Fruit fly (Drosophila melanogaster) whole organism, embryonic: ENCODE measurements around the gene Nf-YC.

ENCODE experiments used
- ATbp ChIP-seq: fragments of 200-800 bp; sonication (Bioruptor generic); optimal IDR thresholded peaks from 2 replicates; lab custom pipeline; 2017; ENCODE audit warnings: missing biosample characterization, mild to moderate bottlenecking, missing genetic modification characterization, missing genetic modification reagents
- Adf1 ChIP-seq: fragments of 200-800 bp; sonication (Bioruptor generic); IDR thresholded peaks from 2 replicates; pipeline ENCODE4 v1.3.6; 2022; ENCODE audit warnings: missing biosample characterization, missing genetic modification characterization
- Blimp-1 ChIP-seq: fragments of 200-800 bp; sonication (Bioruptor generic); optimal IDR thresholded peaks from 3 replicates; lab custom pipeline; 2018; ENCODE audit warnings: missing biosample characterization, missing genetic modification characterization, mild to moderate bottlenecking, moderate library complexity, missing genetic modification reagents
- Bteb2 ChIP-seq: fragments of 200-800 bp; sonication (Bioruptor generic); optimal IDR thresholded peaks from 2 replicates; lab custom pipeline; 2016; ENCODE audit warnings: missing biosample characterization, missing genetic modification characterization
- CG10209 ChIP-seq: fragments of 200-800 bp; sonication (Bioruptor generic); optimal IDR thresholded peaks from 3 replicates; lab custom pipeline; 2017; ENCODE audit warnings: missing biosample characterization, mild to moderate bottlenecking, missing genetic modification characterization, missing genetic modification reagents
- CG10366 ChIP-seq: fragments of 200-800 bp; sonication (Bioruptor generic); IDR thresholded peaks from 2 replicates; pipeline ENCODE4 v1.3.6; 2022; ENCODE audit warnings: missing biosample characterization, missing genetic modification characterization
- CG11093 ChIP-seq: fragments of 200-800 bp; sonication (Bioruptor generic); IDR thresholded peaks from 3 replicates; pipeline ENCODE4 v1.3.6; 2022; ENCODE audit warnings: missing biosample characterization, missing genetic modification characterization
- CG11695 ChIP-seq: fragments of 200-800 bp; sonication (Bioruptor generic); IDR thresholded peaks from 3 replicates; pipeline ENCODE4 v1.3.6; 2022; ENCODE audit warnings: missing biosample characterization, missing genetic modification characterization
- CG12071 ChIP-seq: fragments of 200-800 bp; sonication (Bioruptor generic); optimal IDR thresholded peaks from 3 replicates; lab custom pipeline; 2018; ENCODE audit warnings: missing biosample characterization, mild to moderate bottlenecking, missing genetic modification characterization
- CG12299 ChIP-seq: fragments of 200-800 bp; sonication (Bioruptor generic); optimal IDR thresholded peaks from 2 replicates; lab custom pipeline; 2018; ENCODE audit warnings: missing biosample characterization, mild to moderate bottlenecking, missing genetic modification characterization
- CG12744 ChIP-seq: fragments of 200-800 bp; sonication (Bioruptor generic); optimal IDR thresholded peaks from 2 replicates; lab custom pipeline; 2016; ENCODE audit warnings: missing biosample characterization, missing genetic modification characterization
- CG18619 ChIP-seq: fragments of 200-800 bp; sonication (Bioruptor generic); optimal IDR thresholded peaks from 3 replicates; lab custom pipeline; 2017; ENCODE audit warnings: missing biosample characterization, mild to moderate bottlenecking, missing genetic modification characterization
- CG30020 ChIP-seq: fragments of 200-800 bp; optimal IDR thresholded peaks from 2 replicates; lab custom pipeline; 2019; ENCODE audit warnings: missing biosample characterization, mild to moderate bottlenecking, missing genetic modification characterization, moderate library complexity
- CG4360 ChIP-seq: fragments of 200-800 bp; sonication (Bioruptor generic); IDR thresholded peaks from 2 replicates; pipeline ENCODE4 v1.3.6; 2022; ENCODE audit warnings: missing biosample characterization, missing genetic modification characterization
- CG4424 ChIP-seq: fragments of 200-800 bp; sonication (Bioruptor generic); optimal IDR thresholded peaks from 3 replicates; lab custom pipeline; 2016; ENCODE audit warnings: missing biosample characterization, missing genetic modification characterization
- CG6683 ChIP-seq: fragments of 200-800 bp; sonication (Bioruptor generic); optimal IDR thresholded peaks from 2 replicates; lab custom pipeline; 2017; ENCODE audit warnings: missing biosample characterization, mild to moderate bottlenecking, missing genetic modification characterization, missing genetic modification reagents
- CG7372 ChIP-seq: fragments of 200-800 bp; sonication (Bioruptor generic); IDR thresholded peaks from 2 replicates; pipeline ENCODE4 v1.3.6; 2022; ENCODE audit warnings: missing biosample characterization, missing genetic modification characterization
- CHES-1-like ChIP-seq: fragments of 200-800 bp; sonication (Bioruptor generic); optimal IDR thresholded peaks from 2 replicates; lab custom pipeline; 2016; ENCODE audit warnings: missing biosample characterization, missing genetic modification characterization
- Dek ChIP-seq: fragments of 200-800 bp; sonication (Bioruptor generic); optimal IDR thresholded peaks from 3 replicates; lab custom pipeline; 2019; ENCODE audit warnings: missing biosample characterization, mild to moderate bottlenecking, missing genetic modification characterization, moderate library complexity
- Dip3 ChIP-seq: fragments of 200-800 bp; sonication (Bioruptor generic); optimal IDR thresholded peaks from 3 replicates; lab custom pipeline; 2016; ENCODE audit warnings: missing biosample characterization, missing genetic modification characterization
- Dll ChIP-seq: fragments of 200-800 bp; sonication (Bioruptor generic); IDR thresholded peaks from 4 replicates; pipeline ENCODE4 v1.3.6; 2022; ENCODE audit warnings: missing biosample characterization, missing genetic modification characterization; ENCODE audit not compliant: partially characterized antibody
- Max ChIP-seq: fragments of 200-800 bp; sonication (Bioruptor generic); optimal IDR thresholded peaks from 2 replicates; lab custom pipeline; 2016; ENCODE audit warnings: missing biosample characterization, mild to moderate bottlenecking, missing genetic modification characterization
- Mrtf ChIP-seq: fragments of 200-800 bp; sonication (Bioruptor generic); IDR thresholded peaks from 3 replicates; pipeline ENCODE4 v1.3.6; 2022; ENCODE audit warnings: missing biosample characterization, missing genetic modification characterization
- Sry-δ ChIP-seq: fragments of 200-800 bp; sonication (Bioruptor generic); optimal IDR thresholded peaks from 2 replicates; lab custom pipeline; 2016; ENCODE audit warnings: missing biosample characterization, missing genetic modification characterization
- Xbp1 ChIP-seq: fragments of 200-800 bp; sonication (Bioruptor generic); optimal IDR thresholded peaks from 3 replicates; lab custom pipeline; 2016; ENCODE audit warnings: missing biosample characterization, mild to moderate bottlenecking, missing genetic modification characterization
- al ChIP-seq: fragments of 200-800 bp; sonication (Bioruptor generic); IDR thresholded peaks from 2 replicates; pipeline ENCODE4 v1.3.6; 2022; ENCODE audit warnings: missing biosample characterization, missing genetic modification characterization
- ap ChIP-seq: fragments of 200-800 bp; sonication (Bioruptor generic); IDR thresholded peaks from 2 replicates; pipeline ENCODE4 v1.3.6; 2022; ENCODE audit warnings: missing biosample characterization, missing genetic modification characterization
- ato ChIP-seq: fragments of 200-800 bp; sonication (Bioruptor generic); IDR thresholded peaks from 2 replicates; pipeline ENCODE4 v1.3.6; 2022; ENCODE audit warnings: missing biosample characterization, missing genetic modification characterization; ENCODE audit not compliant: partially characterized antibody
- bcd ChIP-seq: fragments of 200-800 bp; sonication (Bioruptor generic); optimal IDR thresholded peaks from 2 replicates; lab custom pipeline; 2017; ENCODE audit warnings: missing biosample characterization, mild to moderate bottlenecking, missing genetic modification characterization
- btn ChIP-seq: fragments of 200-800 bp; sonication (Bioruptor generic); optimal IDR thresholded peaks from 2 replicates; lab custom pipeline; 2016; ENCODE audit warnings: missing biosample characterization, missing genetic modification characterization
- cato ChIP-seq: fragments of 200-800 bp; sonication (Bioruptor generic); optimal IDR thresholded peaks from 2 replicates; lab custom pipeline; 2016; ENCODE audit warnings: missing biosample characterization, missing genetic modification characterization, borderline replicate concordance
- chn ChIP-seq: fragments of 200-800 bp; sonication (Bioruptor generic); optimal IDR thresholded peaks from 2 replicates; lab custom pipeline; 2016; ENCODE audit warnings: missing biosample characterization, missing genetic modification characterization
- ci ChIP-seq: fragments of 200-800 bp; sonication (Bioruptor generic); IDR thresholded peaks from 3 replicates; pipeline ENCODE4 v1.3.6; 2022; ENCODE audit warnings: missing biosample characterization, missing genetic modification characterization
- corto ChIP-seq: fragments of 200-800 bp; sonication (Bioruptor generic); optimal IDR thresholded peaks from 2 replicates; lab custom pipeline; 2016; ENCODE audit warnings: missing biosample characterization, mild to moderate bottlenecking, missing genetic modification characterization, moderate library complexity
- dpn ChIP-seq, 2 experiments: fragments of 200-800 bp; sonication (Bioruptor generic); optimal IDR thresholded peaks; 3 replicates each; lab custom pipeline; 2016; ENCODE audit warnings: missing biosample characterization in 2 of 2, missing genetic modification characterization in 2 of 2
- fd3F ChIP-seq: fragments of 200-800 bp; sonication (Bioruptor generic); optimal IDR thresholded peaks from 2 replicates; lab custom pipeline; 2018; ENCODE audit warnings: missing biosample characterization, mild to moderate bottlenecking, missing genetic modification characterization, moderate library complexity
- gcm2 ChIP-seq: fragments of 200-800 bp; sonication (Bioruptor generic); optimal IDR thresholded peaks from 2 replicates; lab custom pipeline; 2016; ENCODE audit warnings: missing biosample characterization, missing genetic modification characterization
- grau ChIP-seq: fragments of 200-800 bp; optimal IDR thresholded peaks from 3 replicates; lab custom pipeline; 2019; ENCODE audit warnings: missing biosample characterization, mild to moderate bottlenecking, missing genetic modification characterization, moderate library complexity
- gt ChIP-seq: fragments of 200-800 bp; sonication (Bioruptor generic); IDR thresholded peaks from 2 replicates; pipeline ENCODE4 v1.3.6; 2022; ENCODE audit warnings: missing biosample characterization, missing genetic modification characterization
- lmd ChIP-seq: fragments of 200-800 bp; sonication (Bioruptor generic); IDR thresholded peaks from 2 replicates; pipeline ENCODE4 v1.3.6; 2022; ENCODE audit warnings: missing biosample characterization, missing genetic modification characterization
- luna ChIP-seq: fragments of 200-800 bp; sonication (Bioruptor generic); optimal IDR thresholded peaks from 2 replicates; lab custom pipeline; 2016; ENCODE audit warnings: missing biosample characterization, missing genetic modification characterization
- mld ChIP-seq: fragments of 200-800 bp; sonication (Bioruptor generic); IDR thresholded peaks from 3 replicates; pipeline ENCODE4 v1.3.6; 2022; ENCODE audit warnings: missing biosample characterization, missing genetic modification characterization; ENCODE audit not compliant: partially characterized antibody
- odd ChIP-seq: fragments of 200-800 bp; sonication (Bioruptor generic); optimal IDR thresholded peaks from 2 replicates; lab custom pipeline; 2017; ENCODE audit warnings: missing biosample characterization, mild to moderate bottlenecking, missing genetic modification characterization
- run ChIP-seq: fragments of 200-800 bp; sonication (Bioruptor generic); optimal IDR thresholded peaks from 3 replicates; lab custom pipeline; 2018; ENCODE audit warnings: missing biosample characterization, mild to moderate bottlenecking, missing genetic modification characterization
- shn ChIP-seq: fragments of 200-800 bp; sonication (Bioruptor generic); optimal IDR thresholded peaks from 3 replicates; lab custom pipeline; 2016; ENCODE audit warnings: missing biosample characterization, missing genetic modification characterization
- sr ChIP-seq: fragments of 200-800 bp; sonication (Bioruptor generic); IDR thresholded peaks from 3 replicates; pipeline ENCODE4 v1.3.6; 2022; ENCODE audit warnings: missing biosample characterization, missing genetic modification characterization
- stc ChIP-seq: fragments of 200-800 bp; sonication (Bioruptor generic); IDR thresholded peaks from 2 replicates; pipeline ENCODE4 v1.3.6; 2022; ENCODE audit warnings: missing biosample characterization, missing genetic modification characterization
- tin ChIP-seq: fragments of 200-800 bp; sonication (Bioruptor generic); optimal IDR thresholded peaks from 3 replicates; lab custom pipeline; 2016; ENCODE audit warnings: missing biosample characterization, missing genetic modification characterization
- wdn ChIP-seq: fragments of 200-800 bp; sonication (Bioruptor generic); IDR thresholded peaks from 2 replicates; pipeline ENCODE4 v1.3.6; 2022; ENCODE audit warnings: missing biosample characterization, missing genetic modification characterization

Gene Nf-YC

DNA sequence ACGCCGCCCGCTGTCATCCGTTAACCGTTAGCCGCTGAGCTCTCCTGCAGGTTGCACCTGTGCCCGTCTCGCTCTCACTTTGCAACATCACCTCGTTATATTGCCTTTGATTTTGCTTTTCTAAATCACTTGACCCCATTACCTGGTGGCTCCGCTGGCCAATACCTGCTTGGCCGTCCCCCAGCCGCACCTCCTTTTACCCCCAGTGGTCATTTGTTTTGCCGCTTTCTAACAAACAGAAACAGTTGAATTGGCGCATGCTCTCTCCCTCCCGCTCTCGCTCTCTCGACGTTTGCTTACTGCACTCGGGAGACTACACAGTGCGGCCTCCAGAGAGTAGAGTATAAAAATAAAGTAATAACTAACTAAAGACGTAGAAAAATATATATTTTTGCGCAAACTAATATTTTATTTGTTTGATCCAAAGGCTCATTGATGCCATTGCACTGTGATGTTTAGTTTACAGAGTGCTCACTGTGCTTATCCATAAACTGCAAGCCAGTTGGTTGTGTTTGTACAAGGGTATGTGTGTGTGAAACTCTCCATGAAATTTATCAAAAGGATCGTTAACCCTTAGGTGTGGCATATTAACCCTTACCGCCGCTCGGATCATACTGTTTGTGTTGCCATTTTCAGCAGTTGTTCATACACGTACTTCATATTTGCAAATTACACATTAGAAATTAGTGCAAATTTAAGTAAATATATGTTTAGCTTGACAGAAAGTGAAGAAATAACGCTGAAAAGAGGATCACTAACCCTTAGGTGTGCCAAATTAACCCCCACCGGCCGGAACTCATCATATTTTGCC, 16.0 kb downstream of the Nf-YC start (continued):
- TF ChIP-seq CG11093 (GFP tag; lab: Robert Waterston, UW) (peak; percentile 80; the same call in 2 of the 3 replicates), al (GFP tag; lab: Robert Waterston, UW) (peak; percentile 76; the same call in 1 of the 2 replicates), Sry-δ (GFP tag; lab: Kevin White, UChicago) (peak; percentile 2), CG18619 (GFP tag; lab: Kevin White, UChicago) (peak; percentile 65), Max (peak; percentile 71), CG10366 (GFP tag; lab: Robert Waterston, UW) (peak; percentile 89), CG11695 (GFP tag; lab: Robert Waterston, UW) (peak; percentile 79), Mrtf (GFP tag; lab: Robert Waterston, UW) (peak; percentile 81), btn (GFP tag; lab: Kevin White, UChicago) (no peak), ci (GFP tag; lab: Robert Waterston, UW) (peak; percentile 97), CG12071 (GFP tag; lab: Kevin White, UChicago) (peak; percentile 72), corto (GFP tag; lab: Kevin White, UChicago) (peak; percentile 93), CG4360 (GFP tag; lab: Robert Waterston, UW) (peak; percentile 55), cato (GFP tag; lab: Kevin White, UChicago) (peak; percentile 30), CHES-1-like (GFP tag; lab: Kevin White, UChicago) (peak; percentile 61), stc (GFP tag; lab: Robert Waterston, UW) (peak; percentile 91), CG12744 (GFP tag; lab: Kevin White, UChicago) (peak; percentile 69), ATbp (GFP tag; lab: Kevin White, UChicago) (peak; percentile 80), lmd (GFP tag; lab: Robert Waterston, UW) (peak; percentile 81), run (tag; lab: Kevin White, UChicago) (peak; percentile 33), shn (peak; percentile 36), chn (GFP tag; lab: Kevin White, UChicago) (peak; percentile 84), luna (GFP tag; lab: Kevin White, UChicago) (no peak), Dll (GFP tag; lab: Robert Waterston, UW) (no peak), tin (GFP tag; lab: Kevin White, UChicago) (peak; percentile 64), Dip3 (GFP tag; lab: Kevin White, UChicago) (peak; percentile 82), CG10209 (GFP tag; lab: Kevin White, UChicago) (peak; percentile 79), gcm2 (no peak), wdn (GFP tag; lab: Robert Waterston, UW) (peak; percentile 48; the same call in 1 of the 2 replicates), bcd (GFP tag; lab: Kevin White, UChicago) (no peak), dpn (GFP tag; optimal IDR thresholded peaks at IDR 0.05; lab: Kevin White, UChicago) (peak; percentile 48 to 81), Blimp-1 (no peak), CG6683 (GFP tag; lab: Kevin White, UChicago) (peak; percentile 33), Bteb2 (GFP tag; lab: Kevin White, UChicago) (peak; percentile 75), mld (no peak), sr (GFP tag; lab: Robert Waterston, UW) (peak; percentile 50; the same call in 1 of the 3 replicates), Adf1 (peak; percentile 46; the same call in 1 of the 2 replicates), fd3F (GFP tag; lab: Kevin White, UChicago) (peak; percentile 18), CG12299 (tag; lab: Kevin White, UChicago) (peak; percentile 41), ap (peak; percentile 78), Dek (tag; lab: Kevin White, UChicago) (peak; percentile 51), odd (GFP tag; lab: Kevin White, UChicago) (no peak), CG4424 (GFP tag; lab: Kevin White, UChicago) (peak; percentile 70), Xbp1 (GFP tag; lab: Kevin White, UChicago) (peak; percentile 84), grau (tag; lab: Kevin White, UChicago) (peak; percentile 98), CG30020 (tag; lab: Kevin White, UChicago) (no peak), gt (no peak; the same call in 1 of the 2 replicates), CG7372 (peak; percentile 79), ato (no peak)
